Worm (Caenorhabditis elegans) whole organism, late embryonic: ENCODE results near the gene F59B10.4.

Source experiments
- F13H6.1 ChIP-seq: sonication (generic microtip); optimal IDR thresholded peaks from 2 replicates; lab custom pipeline; 2016; ENCODE audit warnings: missing genetic modification characterization, missing compliant biosample characterization
- Y22D7AL.16 ChIP-seq: sonication (generic microtip); optimal IDR thresholded peaks from 2 replicates; lab custom pipeline; 2016; ENCODE audit warnings: missing genetic modification characterization, missing compliant biosample characterization
- ama-1 ChIP-seq: fragments of 150-350 bp; optimal IDR thresholded peaks from 2 replicates; lab custom pipeline; 2014
- ceh-18 ChIP-seq: sonication (generic microtip); optimal IDR thresholded peaks from 2 replicates; lab custom pipeline; 2016; ENCODE audit warnings: missing genetic modification characterization, missing compliant biosample characterization
- ceh-19 ChIP-seq: fragments of 200-800 bp; sonication (Bioruptor generic); optimal IDR thresholded peaks from 2 replicates; lab custom pipeline; 2018; ENCODE audit warnings: mild to moderate bottlenecking, missing genetic modification characterization, missing compliant biosample characterization
- ceh-30 ChIP-seq: fragments of 150-350 bp; optimal IDR thresholded peaks from 2 replicates; lab custom pipeline; 2014; ENCODE audit warnings: missing biosample characterization, missing genetic modification characterization
- ceh-31 ChIP-seq: sonication (generic microtip); optimal IDR thresholded peaks from 2 replicates; lab custom pipeline; 2016; ENCODE audit warnings: missing genetic modification characterization, missing compliant biosample characterization
- ceh-45 ChIP-seq: fragments of 200-800 bp; sonication (Bioruptor generic); IDR thresholded peaks from 2 replicates; pipeline ENCODE4 v1.3.6; 2022; ENCODE audit warnings: missing genetic modification reagents, missing genetic modification characterization, missing compliant biosample characterization
- ceh-48 ChIP-seq: sonication (generic microtip); optimal IDR thresholded peaks from 2 replicates; lab custom pipeline; 2016; ENCODE audit warnings: missing genetic modification characterization, inconsistent platforms, missing compliant biosample characterization
- ceh-6 ChIP-seq: fragments of 200-800 bp; sonication (Bioruptor generic); optimal IDR thresholded peaks from 2 replicates; lab custom pipeline; 2018; ENCODE audit warnings: mild to moderate bottlenecking, missing genetic modification characterization, missing compliant biosample characterization
- ceh-9 ChIP-seq: sonication (generic microtip); optimal IDR thresholded peaks from 2 replicates; lab custom pipeline; 2016; ENCODE audit warnings: mild to moderate bottlenecking, missing genetic modification characterization, inconsistent platforms, missing compliant biosample characterization
- dmd-4 ChIP-seq: sonication (generic microtip); optimal IDR thresholded peaks from 2 replicates; lab custom pipeline; 2016; ENCODE audit warnings: borderline replicate concordance, missing genetic modification characterization, missing compliant biosample characterization
- dve-1 ChIP-seq: sonication (generic microtip); optimal IDR thresholded peaks from 2 replicates; lab custom pipeline; 2017; ENCODE audit warnings: antibody characterized with exemption, mild to moderate bottlenecking, missing genetic modification characterization, missing compliant biosample characterization
- ets-4 ChIP-seq: sonication (generic microtip); optimal IDR thresholded peaks from 2 replicates; lab custom pipeline; 2016; ENCODE audit warnings: missing genetic modification characterization, missing compliant biosample characterization
- eyg-1 ChIP-seq: sonication (generic microtip); optimal IDR thresholded peaks from 2 replicates; lab custom pipeline; 2016; ENCODE audit warnings: missing genotype, missing genetic modification characterization, missing compliant biosample characterization
- fax-1 ChIP-seq: sonication (generic microtip); optimal IDR thresholded peaks from 2 replicates; lab custom pipeline; 2016; ENCODE audit warnings: missing genotype, missing genetic modification characterization, missing compliant biosample characterization
- fkh-6 ChIP-seq: sonication (generic microtip); optimal IDR thresholded peaks from 2 replicates; lab custom pipeline; 2016; ENCODE audit warnings: missing genetic modification characterization, missing compliant biosample characterization
- hlh-13 ChIP-seq: fragments of 200-800 bp; sonication (Bioruptor generic); optimal IDR thresholded peaks from 2 replicates; lab custom pipeline; 2018; ENCODE audit warnings: mild to moderate bottlenecking, missing genetic modification characterization, missing compliant biosample characterization
- hlh-6 ChIP-seq: sonication (generic microtip); optimal IDR thresholded peaks from 2 replicates; lab custom pipeline; 2016; ENCODE audit warnings: missing genotype, missing genetic modification characterization, missing compliant biosample characterization
- hlh-8 ChIP-seq: sonication (generic microtip); optimal IDR thresholded peaks from 2 replicates; lab custom pipeline; 2016; ENCODE audit warnings: missing genotype, missing genetic modification characterization, missing compliant biosample characterization
- lim-6 ChIP-seq: sonication (generic microtip); optimal IDR thresholded peaks from 2 replicates; lab custom pipeline; 2016; ENCODE audit warnings: missing genetic modification characterization, missing compliant biosample characterization
- madf-2 ChIP-seq: sonication (generic microtip); optimal IDR thresholded peaks from 2 replicates; lab custom pipeline; 2017; ENCODE audit warnings: missing genetic modification characterization, missing compliant biosample characterization
- nfya-1 ChIP-seq: sonication (generic microtip); optimal IDR thresholded peaks from 2 replicates; lab custom pipeline; 2017; ENCODE audit warnings: missing genetic modification characterization, mild to moderate bottlenecking, missing compliant biosample characterization, antibody characterized with exemption, moderate library complexity
- nhr-11 ChIP-seq: fragments of 150-350 bp; optimal IDR thresholded peaks from 2 replicates; lab custom pipeline; 2014; ENCODE audit warnings: missing biosample characterization, missing genetic modification characterization
- npax-4 ChIP-seq: sonication (generic microtip); optimal IDR thresholded peaks from 2 replicates; lab custom pipeline; 2016; ENCODE audit warnings: missing genetic modification characterization, missing compliant biosample characterization
- odd-2 ChIP-seq: sonication (generic microtip); optimal IDR thresholded peaks from 2 replicates; lab custom pipeline; 2017; ENCODE audit warnings: antibody characterized with exemption, mild to moderate bottlenecking, missing genetic modification characterization, missing compliant biosample characterization
- pha-2 ChIP-seq: sonication (generic microtip); optimal IDR thresholded peaks from 2 replicates; lab custom pipeline; 2017; ENCODE audit warnings: mild to moderate bottlenecking, missing genetic modification characterization, missing compliant biosample characterization
- pqm-1 ChIP-seq: sonication (generic microtip); optimal IDR thresholded peaks from 2 replicates; lab custom pipeline; 2016; ENCODE audit warnings: missing genetic modification characterization, missing compliant biosample characterization
- pros-1 ChIP-seq: fragments of 150-350 bp; optimal IDR thresholded peaks from 2 replicates; lab custom pipeline; 2014; ENCODE audit warnings: missing biosample characterization, missing genetic modification reagents, missing genetic modification characterization
- ref-2 ChIP-seq: sonication (generic microtip); optimal IDR thresholded peaks from 2 replicates; lab custom pipeline; 2016; ENCODE audit warnings: missing genetic modification characterization, missing compliant biosample characterization
- rnt-1 ChIP-seq: sonication (generic microtip); optimal IDR thresholded peaks from 2 replicates; lab custom pipeline; 2016; ENCODE audit warnings: missing genetic modification characterization, missing compliant biosample characterization
- sox-2 ChIP-seq: fragments of 200-800 bp; sonication (Bioruptor generic); IDR thresholded peaks from 2 replicates; pipeline ENCODE4 v1.3.6; 2022; ENCODE audit warnings: missing genetic modification reagents, missing genetic modification characterization, missing compliant biosample characterization
- ttx-3 ChIP-seq: sonication (generic microtip); optimal IDR thresholded peaks from 2 replicates; lab custom pipeline; 2016; ENCODE audit warnings: missing genetic modification reagents, missing genetic modification characterization, missing compliant biosample characterization
- unc-3 ChIP-seq, 2 experiments: fragments of 200-800 bp in 1 of 2; sonication (Bioruptor generic) in 1 of 2; sonication (generic microtip) in 1 of 2; conservative IDR thresholded peaks in 1 of 2; optimal IDR thresholded peaks in 1 of 2; 2 replicates each; pipeline versions ENCODE4 v1.3.6 to Lab custom; 2016 to 2022; ENCODE audit warnings: missing compliant biosample characterization in 2 of 2, missing genetic modification characterization in 2 of 2, missing genetic modification reagents in 1 of 2
- unc-42 ChIP-seq: sonication (generic microtip); optimal IDR thresholded peaks from 2 replicates; lab custom pipeline; 2016; ENCODE audit warnings: missing genotype, missing genetic modification characterization, missing compliant biosample characterization
- unc-55 ChIP-seq: sonication (generic microtip); optimal IDR thresholded peaks from 2 replicates; lab custom pipeline; 2017; ENCODE audit warnings: missing biosample characterization, missing genetic modification reagents, missing genetic modification characterization
- zip-5 ChIP-seq: sonication (generic microtip); optimal IDR thresholded peaks from 2 replicates; lab custom pipeline; 2016; ENCODE audit warnings: missing genetic modification characterization, missing compliant biosample characterization

The F59B10.4 gene

DNA sequence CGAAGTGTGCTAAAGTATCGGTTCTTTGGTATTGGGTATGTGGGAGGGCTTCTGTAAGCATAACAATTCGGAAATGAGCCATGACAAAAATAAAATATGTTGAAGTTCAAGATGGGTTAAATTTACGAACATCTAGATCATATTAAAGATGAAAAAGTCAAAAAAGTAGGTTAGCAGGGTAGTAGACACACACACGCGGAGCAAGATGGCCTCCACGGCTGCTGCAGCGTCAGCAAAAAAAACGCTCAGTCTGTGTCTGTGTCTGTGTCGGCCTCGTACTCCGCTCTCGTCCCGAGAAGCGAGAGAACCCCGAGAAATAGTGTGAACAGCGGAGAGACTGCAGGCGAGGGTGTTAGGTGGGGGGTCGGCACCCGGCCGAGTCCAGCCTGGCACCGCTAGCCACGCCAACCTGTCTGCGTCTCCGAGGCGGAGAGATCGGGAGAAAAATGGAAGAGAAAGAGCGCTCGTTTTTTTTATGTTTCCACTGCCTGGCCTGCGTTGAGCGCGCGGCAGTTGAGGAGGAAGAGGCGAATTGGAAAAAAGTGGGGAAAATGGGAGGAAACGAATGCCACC is 16.3 kb downstream of the F59B10.4 start, which contains the start of gene myrf-1 (continued):
- TF ChIP-seq unc-3 (GFP tag; conservative IDR thresholded peaks at IDR 0.05; lab: Robert Waterston, UW) = no peak
- no peak for TF ChIP-seq unc-3 (tag; optimal IDR thresholded peaks at IDR 0.05; lab: Kevin White, UChicago)
- peak; percentile 70 for TF ChIP-seq unc-42
- TF ChIP-seq pha-2 (tag; lab: Kevin White, UChicago) = no peak
- no peak for TF ChIP-seq ama-1 (lab: Kevin White, UChicago)
- no peak for TF ChIP-seq odd-2 (tag; lab: Kevin White, UChicago)
- peak; percentile 59 for TF ChIP-seq fkh-6 (tag; lab: Kevin White, UChicago)
- TF ChIP-seq fax-1 (tag; lab: Kevin White, UChicago) = peak; percentile 37
- no peak for TF ChIP-seq ceh-48 (tag; lab: Kevin White, UChicago)
- TF ChIP-seq ceh-18 = peak; percentile 89
- no peak for TF ChIP-seq ttx-3
- TF ChIP-seq npax-4 (tag; lab: Kevin White, UChicago) = no peak
- TF ChIP-seq ref-2 (tag; lab: Kevin White, UChicago) = peak; percentile 87
- no peak for TF ChIP-seq sox-2
- TF ChIP-seq hlh-6 (tag; lab: Kevin White, UChicago) = no peak
- TF ChIP-seq unc-55 (GFP tag; lab: Kevin White, UChicago) = peak; percentile 15
- TF ChIP-seq lim-6 (tag; lab: Kevin White, UChicago) = no peak
- TF ChIP-seq dve-1 (tag; lab: Kevin White, UChicago) = peak; percentile 18
- TF ChIP-seq nhr-11 = no peak
- TF ChIP-seq pqm-1 (tag; lab: Kevin White, UChicago) = peak; percentile 80
- no peak for TF ChIP-seq eyg-1 (tag; lab: Kevin White, UChicago)

DNA sequence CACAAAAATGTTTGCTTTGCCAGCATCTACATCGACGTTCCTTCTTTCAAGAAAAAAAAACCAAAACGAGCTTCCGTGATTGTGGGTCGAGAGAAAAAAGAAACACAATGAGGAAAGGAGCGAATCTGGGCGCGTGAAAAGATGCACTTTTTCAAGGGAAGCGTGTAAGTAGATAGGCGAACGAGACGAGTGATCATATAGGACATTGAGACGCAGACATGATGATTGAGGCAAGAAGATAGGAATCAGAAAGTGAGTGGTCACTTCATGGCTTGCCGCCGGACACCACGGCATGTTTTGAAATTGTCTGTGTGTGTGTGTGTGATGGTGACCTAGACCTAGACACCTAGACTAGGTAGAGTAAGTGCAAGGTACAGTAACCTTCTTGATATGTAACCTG is 17.3 kb downstream of the F59B10.4 start:
- TF ChIP-seq F13H6.1 (tag; lab: Kevin White, UChicago) (peak; percentile 3), ets-4 (tag; lab: Kevin White, UChicago) (no peak), zip-5 (tag; lab: Kevin White, UChicago) (no peak), pqm-1 (tag; lab: Kevin White, UChicago) (no peak), dmd-4 (no peak), ceh-9 (no peak), nfya-1 (tag; lab: Kevin White, UChicago) (peak; percentile 25), odd-2 (tag; lab: Kevin White, UChicago) (no peak), madf-2 (no peak), ttx-3 (no peak), ceh-45 (GFP tag; lab: Robert Waterston, UW) (no peak), ceh-6 (no peak), hlh-13 (GFP tag; lab: Kevin White, UChicago) (no peak), sox-2 (no peak), fax-1 (tag; lab: Kevin White, UChicago) (no peak), ceh-30 (no peak), lim-6 (tag; lab: Kevin White, UChicago) (no peak), ceh-31 (tag; lab: Kevin White, UChicago) (peak; percentile 28), ama-1 (lab: Kevin White, UChicago) (no peak), Y22D7AL.16 (no peak), rnt-1 (tag; lab: Kevin White, UChicago) (peak; percentile 44), eyg-1 (tag; lab: Kevin White, UChicago) (no peak), ceh-19 (no peak), ceh-18 (peak; percentile 22), unc-42 (no peak)

DNA sequence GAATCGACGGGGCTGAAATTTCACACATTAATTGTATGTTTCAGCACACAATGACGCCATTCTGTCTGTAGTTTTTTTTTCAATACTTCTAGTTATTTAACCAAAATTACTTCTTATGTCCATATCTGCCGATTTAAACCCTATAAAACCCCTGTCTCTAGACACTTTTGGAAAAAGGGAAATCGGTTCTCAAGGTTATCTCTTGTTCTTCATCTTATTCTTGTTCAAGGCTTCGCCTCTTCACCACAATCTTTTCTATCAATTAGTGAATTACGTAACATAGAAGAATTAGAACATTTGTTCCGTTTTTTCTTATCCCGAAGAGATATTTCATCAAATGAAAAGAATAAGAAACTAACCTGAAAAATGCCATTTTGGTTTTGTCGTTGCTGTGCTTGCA is 18.2 kb downstream of the F59B10.4 start:
- no peak for TF ChIP-seq unc-42
- TF ChIP-seq fax-1 (tag; lab: Kevin White, UChicago) = no peak
- TF ChIP-seq hlh-8 (tag; lab: Kevin White, UChicago) = no peak
- no peak for TF ChIP-seq pros-1 (tag; lab: Kevin White, UChicago)
- no peak for TF ChIP-seq ets-4 (tag; lab: Kevin White, UChicago)
- TF ChIP-seq madf-2 = no peak
